Fruit fly (Drosophila melanogaster) whole organism, embryonic: Measurements from ENCODE around the gene CG42488.

Experiments used
- Awh ChIP-seq: fragments of 200-800 bp; sonication (Bioruptor generic); IDR thresholded peaks from 2 replicates; pipeline ENCODE4, ENCODE4 v1.3.6; 2022; ENCODE audit warnings: missing biosample characterization, missing genetic modification characterization
- C15 ChIP-seq: fragments of 200-800 bp; sonication (Bioruptor generic); IDR thresholded peaks from 3 replicates; pipeline ENCODE4 v1.3.6; 2022; ENCODE audit warnings: missing biosample characterization, missing genetic modification characterization
- CG10209 ChIP-seq: fragments of 200-800 bp; sonication (Bioruptor generic); optimal IDR thresholded peaks from 3 replicates; lab custom pipeline; 2017; ENCODE audit warnings: missing biosample characterization, mild to moderate bottlenecking, missing genetic modification characterization, missing genetic modification reagents
- CG11723 ChIP-seq: fragments of 200-800 bp; sonication (Bioruptor generic); optimal IDR thresholded peaks from 2 replicates; lab custom pipeline; 2017; ENCODE audit warnings: missing biosample characterization, mild to moderate bottlenecking, missing genetic modification characterization
- CG13296 ChIP-seq: fragments of 200-800 bp; sonication (Bioruptor generic); optimal IDR thresholded peaks from 3 replicates; lab custom pipeline; 2018; ENCODE audit warnings: missing biosample characterization, mild to moderate bottlenecking, missing genetic modification characterization
- CG13424 ChIP-seq: fragments of 200-800 bp; sonication (Bioruptor generic); optimal IDR thresholded peaks from 2 replicates; lab custom pipeline; 2019; ENCODE audit warnings: missing biosample characterization, mild to moderate bottlenecking, missing genetic modification characterization, moderate library complexity
- CG15269 ChIP-seq: fragments of 200-800 bp; sonication (Bioruptor generic); optimal IDR thresholded peaks from 2 replicates; lab custom pipeline; 2018; ENCODE audit warnings: missing biosample characterization, mild to moderate bottlenecking, missing genetic modification characterization, moderate library complexity
- CG15696 ChIP-seq: fragments of 200-800 bp; sonication (Bioruptor generic); optimal IDR thresholded peaks from 2 replicates; lab custom pipeline; 2019; ENCODE audit warnings: missing biosample characterization, mild to moderate bottlenecking, missing genetic modification characterization, moderate library complexity
- CG1603 ChIP-seq: fragments of 200-800 bp; sonication (Bioruptor generic); optimal IDR thresholded peaks from 2 replicates; lab custom pipeline; 2019; ENCODE audit warnings: missing biosample characterization, mild to moderate bottlenecking, missing genetic modification characterization, moderate library complexity
- CG17328 ChIP-seq: fragments of 200-800 bp; sonication (Bioruptor generic); IDR thresholded peaks from 2 replicates; pipeline ENCODE4 v1.3.6; 2022; ENCODE audit warnings: missing biosample characterization, missing genetic modification characterization
- CG18599 ChIP-seq: fragments of 200-800 bp; sonication (Bioruptor generic); optimal IDR thresholded peaks from 3 replicates; lab custom pipeline; 2017; ENCODE audit warnings: missing biosample characterization, missing genetic modification characterization, mild to moderate bottlenecking, moderate library complexity, missing genetic modification reagents
- CG30431 ChIP-seq: fragments of 200-800 bp; sonication (Bioruptor generic); optimal IDR thresholded peaks from 2 replicates; lab custom pipeline; 2017; ENCODE audit warnings: missing biosample characterization, missing genetic modification characterization
- CG33213 ChIP-seq: fragments of 200-800 bp; sonication (Bioruptor generic); optimal IDR thresholded peaks from 3 replicates; lab custom pipeline; 2016; ENCODE audit warnings: missing biosample characterization, missing genetic modification characterization
- CG33557 ChIP-seq: fragments of 200-800 bp; sonication (Bioruptor generic); optimal IDR thresholded peaks from 2 replicates; lab custom pipeline; 2019; ENCODE audit warnings: missing biosample characterization, mild to moderate bottlenecking, missing genetic modification characterization, moderate library complexity
- CG34224 ChIP-seq: fragments of 200-800 bp; sonication (Bioruptor generic); IDR thresholded peaks from 3 replicates; pipeline ENCODE4 v1.3.6; 2022; ENCODE audit warnings: missing biosample characterization, missing genetic modification characterization; ENCODE audit not compliant: partially characterized antibody
- CG34376 ChIP-seq: fragments of 200-800 bp; sonication (Bioruptor generic); optimal IDR thresholded peaks from 2 replicates; lab custom pipeline; 2018; ENCODE audit warnings: missing biosample characterization, mild to moderate bottlenecking, missing genetic modification characterization
- CG34422 ChIP-seq: fragments of 200-800 bp; sonication (Bioruptor generic); IDR thresholded peaks from 3 replicates; pipeline ENCODE4 v1.3.6; 2022; ENCODE audit warnings: missing biosample characterization, missing genetic modification characterization
- CG4707 ChIP-seq: fragments of 200-800 bp; sonication (Bioruptor generic); optimal IDR thresholded peaks from 2 replicates; lab custom pipeline; 2018; ENCODE audit warnings: missing biosample characterization, mild to moderate bottlenecking, missing genetic modification characterization, moderate library complexity
- CG5245 ChIP-seq: fragments of 200-800 bp; sonication (Bioruptor generic); optimal IDR thresholded peaks from 3 replicates; lab custom pipeline; 2016; ENCODE audit warnings: missing biosample characterization, missing genetic modification characterization
- CG7745 ChIP-seq: fragments of 200-800 bp; sonication (Bioruptor generic); optimal IDR thresholded peaks from 2 replicates; lab custom pipeline; 2018; ENCODE audit warnings: missing biosample characterization, mild to moderate bottlenecking, missing genetic modification characterization, moderate library complexity
- CG7928 ChIP-seq: fragments of 200-800 bp; sonication (Bioruptor generic); optimal IDR thresholded peaks from 2 replicates; lab custom pipeline; 2017; ENCODE audit warnings: missing biosample characterization, mild to moderate bottlenecking, missing genetic modification characterization
- Chrac-16 ChIP-seq: fragments of 200-800 bp; sonication (Bioruptor generic); optimal IDR thresholded peaks from 3 replicates; lab custom pipeline; 2016; ENCODE audit warnings: missing biosample characterization, missing genetic modification characterization
- Dref ChIP-seq: fragments of 200-800 bp; sonication (Bioruptor generic); IDR thresholded peaks from 2 replicates; pipeline ENCODE4 v1.3.6; 2022; ENCODE audit warnings: missing biosample characterization, missing genetic modification characterization
- Fer2 ChIP-seq: fragments of 200-800 bp; sonication (Bioruptor generic); optimal IDR thresholded peaks from 2 replicates; lab custom pipeline; 2018; ENCODE audit warnings: missing biosample characterization, mild to moderate bottlenecking, missing genetic modification characterization, moderate library complexity
- HLH4C ChIP-seq: fragments of 200-800 bp; sonication (Bioruptor generic); IDR thresholded peaks from 3 replicates; pipeline ENCODE4 v1.3.6; 2022; ENCODE audit warnings: missing biosample characterization, missing genetic modification characterization; ENCODE audit not compliant: partially characterized antibody
- Max ChIP-seq: fragments of 200-800 bp; sonication (Bioruptor generic); optimal IDR thresholded peaks from 2 replicates; lab custom pipeline; 2016; ENCODE audit warnings: missing biosample characterization, mild to moderate bottlenecking, missing genetic modification characterization
- Meics ChIP-seq: fragments of 200-800 bp; sonication (Bioruptor generic); optimal IDR thresholded peaks from 2 replicates; lab custom pipeline; 2017; ENCODE audit warnings: missing biosample characterization, mild to moderate bottlenecking, missing genetic modification characterization
- Nf-YA ChIP-seq: fragments of 200-800 bp; sonication (Bioruptor generic); IDR thresholded peaks from 2 replicates; pipeline ENCODE4 v1.3.6; 2022; ENCODE audit warnings: missing biosample characterization, missing genetic modification characterization
- Optix ChIP-seq: fragments of 200-800 bp; sonication (Bioruptor generic); IDR thresholded peaks from 3 replicates; pipeline ENCODE4 v1.3.6; 2022; ENCODE audit warnings: missing biosample characterization, missing genetic modification characterization
- PHDP ChIP-seq: fragments of 200-800 bp; sonication (Bioruptor generic); optimal IDR thresholded peaks from 3 replicates; lab custom pipeline; 2018; ENCODE audit warnings: missing biosample characterization, mild to moderate bottlenecking, missing genetic modification characterization, moderate library complexity
- Sox100B ChIP-seq: fragments of 200-800 bp; sonication (Bioruptor generic); optimal IDR thresholded peaks from 3 replicates; lab custom pipeline; 2018; ENCODE audit warnings: missing biosample characterization, mild to moderate bottlenecking, missing genetic modification characterization
- Sry-δ ChIP-seq: fragments of 200-800 bp; sonication (Bioruptor generic); optimal IDR thresholded peaks from 2 replicates; lab custom pipeline; 2016; ENCODE audit warnings: missing biosample characterization, missing genetic modification characterization
- TFAM ChIP-seq: fragments of 200-800 bp; sonication (Bioruptor generic); optimal IDR thresholded peaks from 2 replicates; lab custom pipeline; 2017; ENCODE audit warnings: missing biosample characterization, missing genetic modification characterization, inconsistent platforms
- ase ChIP-seq: fragments of 200-800 bp; sonication (Bioruptor generic); IDR thresholded peaks from 3 replicates; pipeline ENCODE4 v1.3.6; 2022; ENCODE audit warnings: missing biosample characterization, missing genetic modification characterization
- az2 ChIP-seq: fragments of 200-800 bp; sonication (Bioruptor generic); optimal IDR thresholded peaks from 3 replicates; lab custom pipeline; 2016; ENCODE audit warnings: missing biosample characterization, missing genetic modification characterization
- br ChIP-seq: fragments of >200 bp; optimal IDR thresholded peaks from 2 replicates; lab custom pipeline; 2017
- caup ChIP-seq: fragments of 200-800 bp; sonication (Bioruptor generic); optimal IDR thresholded peaks from 3 replicates; lab custom pipeline; 2017; ENCODE audit warnings: missing biosample characterization, mild to moderate bottlenecking, missing genetic modification characterization, moderate library complexity; ENCODE audit not compliant: severe bottlenecking
- croc ChIP-seq: fragments of 200-800 bp; sonication (Bioruptor generic); conservative IDR thresholded peaks from 3 replicates; pipeline ENCODE4 v1.3.6; 2022; ENCODE audit warnings: missing biosample characterization, missing genetic modification characterization
- dati ChIP-seq: fragments of 200-800 bp; sonication (Bioruptor generic); IDR thresholded peaks from 2 replicates; pipeline ENCODE4 v1.3.6; 2022; ENCODE audit warnings: missing biosample characterization, missing genetic modification characterization
- dimm ChIP-seq: fragments of 200-800 bp; sonication (Bioruptor generic); IDR thresholded peaks from 2 replicates; pipeline ENCODE4 v1.3.6; 2022; ENCODE audit warnings: missing biosample characterization, missing genetic modification characterization
- dm ChIP-seq: fragments of 200-800 bp; sonication (Bioruptor generic); optimal IDR thresholded peaks from 3 replicates; lab custom pipeline; 2016; ENCODE audit warnings: missing biosample characterization, missing genetic modification characterization
- ind ChIP-seq: fragments of 200-800 bp; sonication (Bioruptor generic); optimal IDR thresholded peaks from 3 replicates; lab custom pipeline; 2016; ENCODE audit warnings: missing biosample characterization, missing genetic modification characterization
- mam ChIP-seq: fragments of 200-800 bp; sonication (Bioruptor generic); optimal IDR thresholded peaks from 3 replicates; lab custom pipeline; 2016; ENCODE audit warnings: missing biosample characterization, missing genetic modification characterization
- onecut ChIP-seq: fragments of 200-800 bp; sonication (Bioruptor generic); IDR thresholded peaks from 2 replicates; pipeline ENCODE4 v1.3.6; 2022; ENCODE audit warnings: missing biosample characterization, missing genetic modification characterization
- ssp ChIP-seq: fragments of 200-800 bp; sonication (Bioruptor generic); IDR thresholded peaks from 2 replicates; pipeline ENCODE4 v1.3.6; 2022; ENCODE audit warnings: missing biosample characterization, missing genetic modification characterization
- trem ChIP-seq: fragments of 200-800 bp; optimal IDR thresholded peaks from 3 replicates; lab custom pipeline; 2019; ENCODE audit warnings: missing biosample characterization, mild to moderate bottlenecking, missing genetic modification characterization, moderate library complexity
- tup ChIP-seq: fragments of 200-800 bp; sonication (Bioruptor generic); optimal IDR thresholded peaks from 2 replicates; lab custom pipeline; 2016; ENCODE audit warnings: missing biosample characterization, mild to moderate bottlenecking, missing genetic modification characterization, moderate library complexity
- vvl ChIP-seq: fragments of 200-800 bp; sonication (Bioruptor generic); IDR thresholded peaks from 2 replicates; pipeline ENCODE4 v1.3.6; 2022; ENCODE audit warnings: missing biosample characterization, missing genetic modification characterization
- yki ChIP-seq: fragments of >200 bp; optimal IDR thresholded peaks from 3 replicates; lab custom pipeline; 2018
- zen ChIP-seq: fragments of 200-800 bp; sonication (Bioruptor generic); optimal IDR thresholded peaks from 3 replicates; lab custom pipeline; 2018; ENCODE audit warnings: missing biosample characterization, mild to moderate bottlenecking, missing genetic modification characterization, moderate library complexity
- zf30C ChIP-seq: fragments of 200-800 bp; sonication (Bioruptor generic); optimal IDR thresholded peaks from 3 replicates; lab custom pipeline; 2018; ENCODE audit warnings: missing biosample characterization, mild to moderate bottlenecking, missing genetic modification characterization

CG42488 gene

DNA sequence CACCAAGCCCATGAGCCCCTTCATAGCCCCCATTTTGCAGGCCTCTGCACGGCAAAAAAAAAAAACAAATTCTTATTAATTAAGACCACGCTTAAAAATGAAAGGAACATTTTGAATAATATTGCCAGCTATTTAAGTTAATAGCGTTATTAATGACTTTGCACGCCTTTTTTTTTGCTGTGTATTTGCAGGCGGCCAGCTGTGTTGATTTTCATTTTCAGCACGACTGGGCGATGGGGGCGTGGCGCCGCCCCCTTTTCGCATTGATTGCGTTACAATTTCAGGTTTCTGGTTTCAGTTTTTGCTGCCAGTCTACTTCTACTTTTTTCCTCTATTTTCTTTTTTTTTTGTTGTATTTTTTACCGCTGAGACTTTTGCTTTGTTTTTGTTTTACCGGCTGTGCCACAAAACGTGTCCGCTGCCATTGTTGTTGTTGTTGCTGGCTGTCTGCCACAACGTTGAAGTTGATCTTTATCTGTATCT lies 49.0 kb downstream of the CG42488 start (continued):
- TF ChIP-seq Max (GFP tag; lab: Kevin White, UChicago) (no peak), CG17328 (GFP tag; lab: Robert Waterston, UW) (no peak), Dref (GFP tag; lab: Robert Waterston, UW) (no peak), tup (GFP tag; lab: Kevin White, UChicago) (no peak), CG34224 (GFP tag; lab: Robert Waterston, UW) (no peak), ind (GFP tag; lab: Kevin White, UChicago) (peak; percentile 50), CG13424 (tag; lab: Kevin White, UChicago) (no peak), CG15269 (tag; lab: Kevin White, UChicago) (peak; percentile 23), CG34422 (0 out of 3 replicates have a peak, but pooled peaks have one; percentile 37), CG34376 (GFP tag; lab: Kevin White, UChicago) (no peak), CG30431 (GFP tag; lab: Kevin White, UChicago) (no peak), PHDP (tag; lab: Kevin White, UChicago) (peak; percentile 0), CG7928 (GFP tag; lab: Kevin White, UChicago) (no peak), CG33557 (GFP tag; lab: Kevin White, UChicago) (no peak), CG1603 (tag; lab: Kevin White, UChicago) (peak; percentile 4), dati (GFP tag; lab: Robert Waterston, UW) (no peak), Sox100B (GFP tag; lab: Kevin White, UChicago) (no peak), az2 (GFP tag; lab: Kevin White, UChicago) (no peak), CG10209 (no peak), CG18599 (peak; percentile 46), TFAM (GFP tag; lab: Kevin White, UChicago) (no peak), onecut (GFP tag; lab: Robert Waterston, UW) (no peak), CG13296 (GFP tag; lab: Kevin White, UChicago) (no peak), CG7745 (tag; lab: Kevin White, UChicago) (no peak), caup (GFP tag; lab: Kevin White, UChicago) (no peak), ssp (GFP tag; lab: Robert Waterston, UW) (peak; percentile 49), Chrac-16 (GFP tag; lab: Kevin White, UChicago) (no peak), Meics (peak; percentile 10), Optix (GFP tag; lab: Robert Waterston, UW) (0 out of 3 replicates have a peak, but pooled peaks have one; percentile 11), ase (peak; percentile 46; the same call in 1 of the 3 replicates), CG33213 (GFP tag; lab: Kevin White, UChicago) (peak; percentile 8), HLH4C (GFP tag; lab: Robert Waterston, UW) (no peak), Awh (GFP tag; lab: Robert Waterston, UW) (0 out of 2 replicates have a peak, but pooled peaks have one; percentile 17), br (lab: Kevin White, UChicago) (no peak), CG5245 (peak; percentile 9), vvl (GFP tag; lab: Robert Waterston, UW) (peak; percentile 70; the same call in 1 of the 2 replicates), dm (GFP tag; lab: Kevin White, UChicago) (no peak), Fer2 (tag; lab: Kevin White, UChicago) (no peak), dimm (GFP tag; lab: Robert Waterston, UW) (no peak), C15 (no peak), Nf-YA (0 out of 2 replicates have a peak, but pooled peaks have one; percentile 30), CG15696 (tag; lab: Kevin White, UChicago) (no peak), zen (tag; lab: Kevin White, UChicago) (no peak), CG11723 (GFP tag; lab: Kevin White, UChicago) (peak; percentile 22), yki (lab: Kevin White, UChicago) (no peak), mam (GFP tag; lab: Kevin White, UChicago) (peak; percentile 21), croc (GFP tag; lab: Robert Waterston, UW) (peak; percentile 29; the same call in 2 of the 3 replicates), trem (no peak), CG4707 (GFP tag; lab: Kevin White, UChicago) (no peak), zf30C (GFP tag; lab: Kevin White, UChicago) (no peak), Sry-δ (peak; percentile 5)
